Worm (Caenorhabditis elegans) whole organism, L4/young adult: ENCODE data around the gene ceh-92.

Experiments
- W03F9.2 ChIP-seq: fragments of 150-350 bp; optimal IDR thresholded peaks from 2 replicates; lab custom pipeline; 2014; ENCODE audit warnings: missing biosample characterization, missing genetic modification characterization
- dao-5 ChIP-seq: sonication (generic microtip); optimal IDR thresholded peaks from 2 replicates; lab custom pipeline; 2016; ENCODE audit warnings: missing genotype, missing genetic modification characterization, moderate library complexity, missing compliant biosample characterization
- him-1 ChIP-seq: sonication (generic microtip); optimal IDR thresholded peaks from 2 replicates; lab custom pipeline; 2016; ENCODE audit warnings: missing genotype, missing genetic modification reagents, missing genetic modification characterization, missing compliant biosample characterization

DNA sequence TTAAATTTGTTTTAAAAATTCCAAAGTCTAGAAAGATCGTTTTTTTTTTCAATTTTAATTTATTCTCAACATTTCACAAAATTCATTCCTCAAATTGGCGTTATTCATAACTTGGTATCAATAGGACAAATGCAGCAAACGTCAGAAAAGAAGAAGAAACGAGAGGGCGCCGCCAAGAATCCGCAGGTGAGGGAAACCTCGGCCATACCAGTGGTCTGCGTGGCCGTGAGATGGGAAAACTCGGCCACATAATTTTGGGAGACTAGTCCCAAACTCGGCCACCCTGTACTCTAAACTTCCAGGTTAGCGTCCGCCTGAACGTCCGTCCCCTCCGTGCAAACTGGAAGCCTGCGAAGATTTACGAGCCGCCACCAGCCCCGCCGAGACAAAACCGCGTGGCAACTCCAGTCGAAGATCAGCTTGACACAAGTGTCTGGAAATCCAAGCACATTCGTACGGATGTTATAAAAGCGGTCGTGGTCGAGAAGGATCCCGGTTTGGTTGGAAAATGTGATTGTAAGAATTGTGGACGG lies 17.9 kb upstream of the ceh-92 start, which contains the start of gene Y66D12A.11:
- TF ChIP-seq him-1 (tag; lab: Kevin White, UChicago): no peak
- no peak for TF ChIP-seq W03F9.2 (tag; lab: Kevin White, UChicago)
- no peak for TF ChIP-seq dao-5 (tag; lab: Kevin White, UChicago)
